Fruit fly (Drosophila melanogaster) whole organism, embryonic: ENCODE results near the gene CG42676.

ENCODE experiments used
- B-H1 ChIP-seq: fragments of 200-800 bp; sonication (Bioruptor generic); IDR thresholded peaks from 3 replicates; pipeline ENCODE4 v1.3.6; 2022; ENCODE audit warnings: missing biosample characterization, missing genetic modification characterization
- BEAF-32 ChIP-seq: fragments of 200-800 bp; sonication (Bioruptor generic); optimal IDR thresholded peaks from 3 replicates; lab custom pipeline; 2017; ENCODE audit warnings: missing biosample characterization, missing genetic modification characterization, mild to moderate bottlenecking, moderate library complexity, missing genetic modification reagents
- CG10267 ChIP-seq: fragments of 200-800 bp; sonication (Bioruptor generic); optimal IDR thresholded peaks from 2 replicates; lab custom pipeline; 2018; ENCODE audit warnings: missing biosample characterization, mild to moderate bottlenecking, missing genetic modification characterization, moderate library complexity
- CG11560 ChIP-seq: fragments of 200-800 bp; sonication (Bioruptor generic); IDR thresholded peaks from 3 replicates; pipeline ENCODE4 v1.3.6; 2022; ENCODE audit warnings: missing biosample characterization, missing genetic modification characterization
- CG12659 ChIP-seq: fragments of 200-800 bp; sonication (Bioruptor generic); optimal IDR thresholded peaks from 3 replicates; lab custom pipeline; 2017; ENCODE audit warnings: mild to moderate bottlenecking, missing biosample characterization, missing genetic modification reagents, missing genetic modification characterization
- CG14710 ChIP-seq: fragments of 200-800 bp; sonication (Bioruptor generic); optimal IDR thresholded peaks from 3 replicates; lab custom pipeline; 2019; ENCODE audit warnings: missing biosample characterization, mild to moderate bottlenecking, missing genetic modification characterization, moderate library complexity
- CG14860 ChIP-seq: fragments of 200-800 bp; sonication (Bioruptor generic); IDR thresholded peaks from 3 replicates; pipeline ENCODE4 v1.3.6; 2022; ENCODE audit warnings: missing biosample characterization, missing genetic modification characterization; ENCODE audit not compliant: partially characterized antibody
- CG1792 ChIP-seq: fragments of 200-800 bp; sonication (Bioruptor generic); optimal IDR thresholded peaks from 2 replicates; lab custom pipeline; 2016; ENCODE audit warnings: missing biosample characterization, missing genetic modification characterization
- CG2712 ChIP-seq: fragments of 200-800 bp; optimal IDR thresholded peaks from 3 replicates; lab custom pipeline; 2019; ENCODE audit warnings: missing biosample characterization, mild to moderate bottlenecking, missing genetic modification characterization, moderate library complexity
- CG30020 ChIP-seq: fragments of 200-800 bp; optimal IDR thresholded peaks from 2 replicates; lab custom pipeline; 2019; ENCODE audit warnings: missing biosample characterization, mild to moderate bottlenecking, missing genetic modification characterization, moderate library complexity
- CG30403 ChIP-seq: fragments of 200-800 bp; sonication (Bioruptor generic); optimal IDR thresholded peaks from 3 replicates; lab custom pipeline; 2016; ENCODE audit warnings: missing biosample characterization, missing genetic modification characterization
- CG31224 ChIP-seq: fragments of 200-800 bp; sonication (Bioruptor generic); IDR thresholded peaks from 2 replicates; pipeline ENCODE4 v1.3.6; 2022; ENCODE audit warnings: missing biosample characterization, missing genetic modification characterization
- CG34224 ChIP-seq: fragments of 200-800 bp; sonication (Bioruptor generic); IDR thresholded peaks from 3 replicates; pipeline ENCODE4 v1.3.6; 2022; ENCODE audit warnings: missing biosample characterization, missing genetic modification characterization; ENCODE audit not compliant: partially characterized antibody
- CG4617 ChIP-seq: fragments of 200-800 bp; sonication (Bioruptor generic); optimal IDR thresholded peaks from 3 replicates; lab custom pipeline; 2016; ENCODE audit warnings: missing biosample characterization, missing genetic modification characterization, borderline replicate concordance
- CG9797 ChIP-seq: fragments of 200-800 bp; sonication (Bioruptor generic); optimal IDR thresholded peaks from 3 replicates; lab custom pipeline; 2018; ENCODE audit warnings: missing biosample characterization, mild to moderate bottlenecking, missing genetic modification characterization
- CTCF ChIP-seq: fragments of 200-800 bp; sonication (Bioruptor generic); optimal IDR thresholded peaks from 2 replicates; lab custom pipeline; 2017; ENCODE audit warnings: missing biosample characterization, mild to moderate bottlenecking, missing genetic modification characterization, moderate library complexity
- Dll ChIP-seq: fragments of 200-800 bp; sonication (Bioruptor generic); IDR thresholded peaks from 4 replicates; pipeline ENCODE4 v1.3.6; 2022; ENCODE audit warnings: missing biosample characterization, missing genetic modification characterization; ENCODE audit not compliant: partially characterized antibody
- Doc2 ChIP-seq: fragments of 200-800 bp; sonication (Bioruptor generic); IDR thresholded peaks from 2 replicates; pipeline ENCODE4 v1.3.6; 2022; ENCODE audit warnings: missing biosample characterization, missing genetic modification characterization
- Elba2 ChIP-seq: fragments of 200-800 bp; sonication (Bioruptor generic); optimal IDR thresholded peaks from 3 replicates; lab custom pipeline; 2016; ENCODE audit warnings: missing biosample characterization, missing genetic modification characterization
- Ets97D ChIP-seq: fragments of 200-800 bp; sonication (Bioruptor generic); optimal IDR thresholded peaks from 3 replicates; lab custom pipeline; 2016; ENCODE audit warnings: missing biosample characterization, missing genetic modification characterization
- Fer1 ChIP-seq: fragments of 200-800 bp; sonication (Bioruptor generic); optimal IDR thresholded peaks from 2 replicates; lab custom pipeline; 2017; ENCODE audit warnings: missing biosample characterization, mild to moderate bottlenecking, missing genetic modification characterization
- HLH3B ChIP-seq: fragments of 200-800 bp; sonication (Bioruptor generic); IDR thresholded peaks from 2 replicates; pipeline ENCODE4 v1.3.6; 2022; ENCODE audit warnings: missing biosample characterization, missing genetic modification characterization
- Hmr ChIP-seq: fragments of 200-800 bp; sonication (Bioruptor generic); optimal IDR thresholded peaks from 3 replicates; lab custom pipeline; 2017; ENCODE audit warnings: mild to moderate bottlenecking, missing biosample characterization, missing genetic modification reagents, missing genetic modification characterization
- Lhr ChIP-seq: fragments of 200-800 bp; sonication (Bioruptor generic); optimal IDR thresholded peaks from 3 replicates; lab custom pipeline; 2017; ENCODE audit warnings: mild to moderate bottlenecking, missing biosample characterization, missing genetic modification reagents, missing genetic modification characterization
- Max ChIP-seq: fragments of 200-800 bp; sonication (Bioruptor generic); optimal IDR thresholded peaks from 2 replicates; lab custom pipeline; 2016; ENCODE audit warnings: missing biosample characterization, mild to moderate bottlenecking, missing genetic modification characterization
- Med ChIP-seq: fragments of 200-800 bp; sonication (Bioruptor generic); peaks from one replicate; lab custom pipeline; 2016; ENCODE audit warnings: missing biosample characterization, missing genetic modification characterization, mild to moderate bottlenecking, inconsistent platforms, moderate library complexity
- NC2β ChIP-seq: fragments of 200-800 bp; sonication (Bioruptor generic); optimal IDR thresholded peaks from 2 replicates; lab custom pipeline; 2016; ENCODE audit warnings: missing biosample characterization, missing genetic modification characterization
- Optix ChIP-seq: fragments of 200-800 bp; sonication (Bioruptor generic); IDR thresholded peaks from 3 replicates; pipeline ENCODE4 v1.3.6; 2022; ENCODE audit warnings: missing biosample characterization, missing genetic modification characterization
- Scr ChIP-seq: fragments of 200-800 bp; sonication (Bioruptor generic); IDR thresholded peaks from 2 replicates; pipeline ENCODE4 v1.3.6; 2022; ENCODE audit warnings: missing biosample characterization, missing genetic modification characterization; ENCODE audit not compliant: partially characterized antibody
- Sin3A ChIP-seq: fragments of >200 bp; optimal IDR thresholded peaks from 2 replicates; lab custom pipeline; 2018
- Stat92E ChIP-seq, 3 experiments: fragments of >200 bp in 2 of 3; fragments of 200-800 bp in 1 of 3; sonication (Bioruptor generic) in 1 of 3; optimal IDR thresholded peaks; 2 replicates each; lab custom pipeline; 2017 to 2019; ENCODE audit warnings: missing biosample characterization in 3 of 3, missing genetic modification characterization in 3 of 3, mild to moderate bottlenecking in 1 of 3, moderate library complexity in 1 of 3
- Xrp1 ChIP-seq: fragments of 200-800 bp; sonication (Bioruptor generic); IDR thresholded peaks from 2 replicates; pipeline ENCODE4 v1.3.6; 2022; ENCODE audit warnings: missing biosample characterization, missing genetic modification characterization
- YL-1 ChIP-seq: fragments of 200-800 bp; sonication (Bioruptor generic); optimal IDR thresholded peaks from 3 replicates; lab custom pipeline; 2017; ENCODE audit warnings: missing biosample characterization, mild to moderate bottlenecking, missing genetic modification characterization
- cg ChIP-seq: fragments of 200-800 bp; sonication (Bioruptor generic); optimal IDR thresholded peaks from 3 replicates; lab custom pipeline; 2019; ENCODE audit warnings: missing biosample characterization, mild to moderate bottlenecking, missing genetic modification characterization, moderate library complexity
- chif ChIP-seq, 2 experiments: fragments of 200-800 bp; sonication (Bioruptor generic); optimal IDR thresholded peaks; 3 replicates each; lab custom pipeline; 2016; ENCODE audit warnings: missing biosample characterization in 2 of 2, missing genetic modification characterization in 2 of 2
- dm ChIP-seq: fragments of 200-800 bp; sonication (Bioruptor generic); optimal IDR thresholded peaks from 3 replicates; lab custom pipeline; 2016; ENCODE audit warnings: missing biosample characterization, missing genetic modification characterization
- dpn ChIP-seq, 2 experiments: fragments of 200-800 bp; sonication (Bioruptor generic); optimal IDR thresholded peaks; 3 replicates each; lab custom pipeline; 2016; ENCODE audit warnings: missing biosample characterization in 2 of 2, missing genetic modification characterization in 2 of 2
- ftz-f1 ChIP-seq: fragments of 200-800 bp; sonication (Bioruptor generic); optimal IDR thresholded peaks from 2 replicates; lab custom pipeline; 2016; ENCODE audit warnings: missing biosample characterization, missing genetic modification characterization
- gfzf ChIP-seq: fragments of 200-800 bp; sonication (Bioruptor generic); optimal IDR thresholded peaks from 2 replicates; lab custom pipeline; 2016; ENCODE audit warnings: missing biosample characterization, mild to moderate bottlenecking, missing genetic modification characterization, moderate library complexity
- grau ChIP-seq: fragments of 200-800 bp; optimal IDR thresholded peaks from 3 replicates; lab custom pipeline; 2019; ENCODE audit warnings: missing biosample characterization, mild to moderate bottlenecking, missing genetic modification characterization, moderate library complexity
- inv ChIP-seq: fragments of 200-800 bp; sonication (Bioruptor generic); IDR thresholded peaks from 2 replicates; pipeline ENCODE4 v1.3.6; 2022; ENCODE audit warnings: missing biosample characterization, missing genetic modification characterization; ENCODE audit not compliant: partially characterized antibody
- nerfin-1 ChIP-seq: fragments of 200-800 bp; sonication (Bioruptor generic); optimal IDR thresholded peaks from 3 replicates; lab custom pipeline; 2019; ENCODE audit warnings: missing biosample characterization, mild to moderate bottlenecking, missing genetic modification characterization, moderate library complexity
- nmo ChIP-seq: fragments of 200-800 bp; sonication (Bioruptor generic); optimal IDR thresholded peaks from 2 replicates; lab custom pipeline; 2018; ENCODE audit warnings: missing biosample characterization, mild to moderate bottlenecking, missing genetic modification characterization, moderate library complexity
- onecut ChIP-seq: fragments of 200-800 bp; sonication (Bioruptor generic); IDR thresholded peaks from 2 replicates; pipeline ENCODE4 v1.3.6; 2022; ENCODE audit warnings: missing biosample characterization, missing genetic modification characterization
- phol ChIP-seq: fragments of 200-800 bp; sonication (Bioruptor generic); optimal IDR thresholded peaks from 3 replicates; lab custom pipeline; 2018; ENCODE audit warnings: missing biosample characterization, mild to moderate bottlenecking, missing genetic modification characterization, moderate library complexity
- prd ChIP-seq, 3 experiments: fragments of >200 bp in 2 of 3; fragments of 200-800 bp in 1 of 3; sonication (Bioruptor generic) in 1 of 3; optimal IDR thresholded peaks in 2 of 3; IDR thresholded peaks in 1 of 3; 2 replicates in 2 of 3; 3 replicates in 1 of 3; pipeline versions ENCODE4 v1.3.6 to Lab custom; 2017 to 2022; ENCODE audit warnings: missing biosample characterization in 1 of 3, missing genetic modification characterization in 1 of 3
- sisA ChIP-seq: fragments of 200-800 bp; sonication (Bioruptor generic); IDR thresholded peaks from 2 replicates; pipeline ENCODE4 v1.3.6; 2022; ENCODE audit warnings: missing biosample characterization, missing genetic modification characterization
- sna ChIP-seq: fragments of 200-800 bp; sonication (Bioruptor generic); IDR thresholded peaks from 2 replicates; pipeline ENCODE4 v1.3.6; 2022; ENCODE audit warnings: missing biosample characterization, missing genetic modification characterization; ENCODE audit not compliant: partially characterized antibody
- stwl ChIP-seq: fragments of 200-800 bp; sonication (Bioruptor generic); optimal IDR thresholded peaks from 3 replicates; lab custom pipeline; 2018; ENCODE audit warnings: missing biosample characterization, mild to moderate bottlenecking, missing genetic modification characterization, moderate library complexity

Gene CG42676

DNA sequence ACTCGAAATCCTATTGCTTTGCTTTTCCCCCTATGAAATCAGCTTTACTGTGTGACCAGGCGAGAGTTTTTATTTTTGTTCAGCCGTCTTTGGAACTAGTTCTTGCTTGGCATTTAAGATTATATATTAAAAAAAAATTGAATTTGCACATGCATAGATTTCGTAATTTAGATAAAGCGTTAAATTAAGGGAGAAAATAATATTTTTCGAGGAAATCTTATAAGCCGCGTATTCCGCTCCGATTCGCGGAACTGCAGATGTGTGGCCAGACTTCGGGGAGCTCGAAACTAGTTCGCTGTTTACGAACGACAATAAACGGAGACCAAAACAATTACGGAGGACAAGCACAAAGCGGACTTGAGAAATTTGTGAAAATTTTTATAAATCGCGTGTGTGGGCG is at the start of gene CG42676, which contains the start of gene JTBR:
CG42676 (plus strand) TSS at position 306 of the 400 bp plus-strand sequence.
JTBR (minus strand) TSS at position 55 of the 400 bp plus-strand sequence.
- peak; percentile 8 for TF ChIP-seq CG30403 (GFP tag; lab: Kevin White, UChicago)
- TF ChIP-seq B-H1: no peak
- peak in 1 of 2 experiments; percentile 8 for TF ChIP-seq chif (GFP tag; optimal IDR thresholded peaks at IDR 0.05; lab: Kevin White, UChicago)
- peak; percentile 72 for TF ChIP-seq Sin3A (lab: Kevin White, UChicago)
- TF ChIP-seq Fer1 (GFP tag; lab: Kevin White, UChicago): peak; percentile 35
- peak; percentile 52 for TF ChIP-seq CG2712 (tag; lab: Kevin White, UChicago)
- peak in 1 of 3 experiments; percentile 21 for TF ChIP-seq Stat92E (GFP tag; optimal IDR thresholded peaks at IDR 0.05; lab: Kevin White, UChicago)
- TF ChIP-seq gfzf (GFP tag; lab: Kevin White, UChicago): peak; percentile 73
- TF ChIP-seq phol: peak; percentile 49
- TF ChIP-seq Optix (GFP tag; lab: Robert Waterston, UW): no peak
- TF ChIP-seq dm (GFP tag; lab: Kevin White, UChicago): peak; percentile 29
- peak; percentile 94 for TF ChIP-seq YL-1 (GFP tag; lab: Kevin White, UChicago)
- peak; percentile 87 for TF ChIP-seq CG9797 (GFP tag; lab: Kevin White, UChicago)
- peak; percentile 52 for TF ChIP-seq Scr
- TF ChIP-seq CG34224: peak; percentile 62; the same call in 2 of the 3 replicates
- TF ChIP-seq CG1792 (GFP tag; lab: Kevin White, UChicago): no peak
- no peak for TF ChIP-seq HLH3B (GFP tag; lab: Robert Waterston, UW)
- peak; percentile 33 for TF ChIP-seq Max (GFP tag; lab: Kevin White, UChicago)
- TF ChIP-seq CG4617 (GFP tag; lab: Kevin White, UChicago): peak; percentile 40
- TF ChIP-seq stwl: peak; percentile 75
- peak; percentile 54 for TF ChIP-seq nmo (GFP tag; lab: Kevin White, UChicago)
- TF ChIP-seq cg (GFP tag; lab: Kevin White, UChicago): no peak
- peak; percentile 75 for TF ChIP-seq Lhr (GFP tag; lab: Kevin White, UChicago)
- peak; percentile 53 for TF ChIP-seq CG10267 (tag; lab: Kevin White, UChicago)
- TF ChIP-seq Xrp1 (GFP tag; lab: Robert Waterston, UW): no peak
- TF ChIP-seq grau: peak; percentile 29
- peak in 1 of 2 experiments; percentile 30 for TF ChIP-seq dpn (GFP tag; optimal IDR thresholded peaks at IDR 0.05; lab: Kevin White, UChicago)
- peak; percentile 25 for TF ChIP-seq CG30020
- TF ChIP-seq Dll (GFP tag; lab: Robert Waterston, UW): peak; percentile 39; the same call in 1 of the 4 replicates
- TF ChIP-seq CG31224: no peak
- TF ChIP-seq CTCF: peak; percentile 14
- TF ChIP-seq Hmr (GFP tag; lab: Kevin White, UChicago): no peak
- peak; percentile 50 for TF ChIP-seq CG12659
- 0 out of 3 replicates have a peak, but pooled peaks have one; percentile 7 for TF ChIP-seq CG14860 (GFP tag; lab: Robert Waterston, UW)
- TF ChIP-seq CG11560 (tag; lab: Robert Waterston, UW): no peak
- peak; percentile 53; the same call in 1 of the 2 replicates for TF ChIP-seq inv
- TF ChIP-seq prd (optimal IDR thresholded peaks at IDR 0.05; lab: Kevin White, UChicago): no peak
- TF ChIP-seq prd (GFP tag; IDR thresholded peaks at IDR 0.05; lab: Robert Waterston, UW): 0 out of 3 replicates have a peak, but pooled peaks have one; percentile 18
- TF ChIP-seq BEAF-32 (GFP tag; lab: Kevin White, UChicago): peak; percentile 34
- TF ChIP-seq CG14710: peak; percentile 93
- peak; percentile 57 for TF ChIP-seq Elba2 (GFP tag; lab: Kevin White, UChicago)
- TF ChIP-seq Med (GFP tag; lab: Kevin White, UChicago): peak; percentile 81
- peak; percentile 16 for TF ChIP-seq NC2β
- no peak for TF ChIP-seq onecut (GFP tag; lab: Robert Waterston, UW)
- no peak for TF ChIP-seq Doc2
- TF ChIP-seq Ets97D (GFP tag; lab: Kevin White, UChicago): peak; percentile 31
- TF ChIP-seq nerfin-1: peak; percentile 24
- TF ChIP-seq sisA (GFP tag; lab: Robert Waterston, UW): no peak
- no peak for TF ChIP-seq ftz-f1 (GFP tag; lab: Kevin White, UChicago)
- TF ChIP-seq sna (GFP tag; lab: Robert Waterston, UW): 0 out of 2 replicates have a peak, but pooled peaks have one; percentile 33
